Fruit fly (Drosophila melanogaster): ENCODE data around the gene CG33500.
A peak's percentile ranks its signal among the peaks of the same experiment; 100 is the strongest.

The CG33500 gene

DNA sequence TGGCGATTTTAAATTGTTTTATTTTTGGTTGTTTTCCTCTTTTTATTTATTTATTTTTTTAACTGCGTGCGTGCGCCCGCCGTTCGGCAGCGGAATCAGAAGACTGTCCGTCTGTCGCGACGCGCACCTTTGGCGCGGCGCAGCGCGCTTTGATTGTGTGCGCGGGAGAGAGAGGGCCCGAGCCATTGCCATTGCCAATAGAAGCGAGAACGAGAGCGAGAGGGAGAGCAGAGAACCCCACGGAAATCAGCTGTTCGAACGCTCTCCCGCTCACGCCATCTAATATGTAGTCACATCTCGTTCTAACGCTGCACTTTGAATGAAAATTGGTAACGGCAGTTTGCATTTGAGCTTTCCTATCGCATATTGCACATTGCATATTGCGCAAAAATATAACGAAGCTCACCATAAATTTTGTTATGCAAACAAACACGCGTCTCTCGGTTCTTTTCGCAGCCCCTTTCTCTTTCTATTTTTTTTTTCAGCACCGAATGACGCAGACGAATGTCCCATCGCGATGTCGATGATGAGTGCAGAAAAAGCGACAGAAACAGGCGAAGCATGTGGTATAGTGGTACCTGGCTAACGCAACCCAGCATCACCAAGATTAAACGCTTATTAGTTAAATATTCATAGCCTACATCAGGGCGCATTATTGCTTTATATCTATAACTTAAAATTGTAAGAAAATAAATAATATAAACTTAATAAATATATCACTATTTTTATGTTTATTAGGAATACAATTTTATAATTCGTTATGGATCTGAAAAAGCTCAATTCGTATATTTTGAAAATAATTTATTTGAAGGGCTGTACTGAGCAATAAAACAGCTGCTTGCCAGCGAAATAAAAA, 26.2 kb downstream of the CG33500 start (continued):
- TF ChIP-seq CG11294 (GFP tag; IDR thresholded peaks at IDR 0.05) (peak; percentile 57), CG16779 (tag; optimal IDR thresholded peaks at IDR 0.05) (no peak), Eip93F (GFP tag; optimal IDR thresholded peaks at IDR 0.05) (no peak), CG6808 (GFP tag; optimal IDR thresholded peaks at IDR 0.05) (no peak), acj6 (GFP tag; optimal IDR thresholded peaks at IDR 0.05) (peak; percentile 15), Gug (GFP tag; IDR thresholded peaks at IDR 0.05) (no peak), svp (GFP tag) (peak; percentile 20), Lpt (GFP tag; optimal IDR thresholded peaks at IDR 0.05) (no peak), Eip75B (GFP tag; optimal IDR thresholded peaks at IDR 0.05) (no peak), CG6854 (GFP tag; optimal IDR thresholded peaks at IDR 0.05) (no peak), Hr4 (GFP tag; optimal IDR thresholded peaks at IDR 0.05) (peak; percentile 16), CG10631 (GFP tag; optimal IDR thresholded peaks at IDR 0.05) (no peak), Smox (GFP tag; optimal IDR thresholded peaks at IDR 0.05) (no peak), net (GFP tag; optimal IDR thresholded peaks at IDR 0.05) (no peak), CG8319 (GFP tag; optimal IDR thresholded peaks at IDR 0.05) (no peak), CG4318 (GFP tag; optimal IDR thresholded peaks at IDR 0.05) (no peak), Hr39 (GFP tag; optimal IDR thresholded peaks at IDR 0.05) (no peak), CG31627 (GFP tag; optimal IDR thresholded peaks at IDR 0.05) (no peak), CG6163 (GFP tag; IDR thresholded peaks at IDR 0.05) (peak; percentile 64)

DNA sequence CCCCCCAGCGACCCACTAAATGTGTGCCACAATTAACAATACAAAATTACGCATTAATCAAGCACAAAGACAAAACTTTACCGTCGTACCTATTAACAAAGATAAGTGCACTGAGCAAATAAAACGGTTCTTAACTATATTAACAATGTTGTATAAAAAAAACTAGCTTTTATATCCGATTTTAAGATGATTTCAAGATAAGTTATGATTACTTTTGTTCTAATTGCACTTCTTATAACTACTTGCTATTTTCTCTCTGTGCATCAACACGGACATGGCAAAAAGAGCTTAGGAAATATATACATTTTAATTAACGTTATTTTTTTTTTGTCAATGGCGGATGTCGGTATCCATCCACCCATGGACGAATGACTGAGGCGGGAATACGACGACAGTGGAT, 27.7 kb downstream of the CG33500 start:
- no peak for TF ChIP-seq Ets96B (tag; optimal IDR thresholded peaks at IDR 0.05)
- peak; percentile 37 for TF ChIP-seq CG31627 (GFP tag; optimal IDR thresholded peaks at IDR 0.05)
- no peak for TF ChIP-seq CG8632 (GFP tag; optimal IDR thresholded peaks at IDR 0.05)
- TF ChIP-seq Blimp-1 (GFP tag; optimal IDR thresholded peaks at IDR 0.05), result no peak
- no peak for TF ChIP-seq Lpt (GFP tag; optimal IDR thresholded peaks at IDR 0.05)
- TF ChIP-seq Hr39 (GFP tag; optimal IDR thresholded peaks at IDR 0.05), result peak; percentile 34
- TF ChIP-seq pdm3 (GFP tag; optimal IDR thresholded peaks at IDR 0.05), result peak; percentile 32
- TF ChIP-seq CG11294 (GFP tag; IDR thresholded peaks at IDR 0.05), result no peak
- TF ChIP-seq Smox (GFP tag; optimal IDR thresholded peaks at IDR 0.05), result peak; percentile 23
- TF ChIP-seq fd85E (GFP tag; optimal IDR thresholded peaks at IDR 0.05), result no peak
- peak; percentile 22 for TF ChIP-seq CG32006 (GFP tag; optimal IDR thresholded peaks at IDR 0.05)
- TF ChIP-seq CG6808 (GFP tag; optimal IDR thresholded peaks at IDR 0.05), result no peak
- TF ChIP-seq CG6854 (GFP tag; optimal IDR thresholded peaks at IDR 0.05), result no peak
- peak; percentile 63 for TF ChIP-seq cyc (GFP tag; optimal IDR thresholded peaks at IDR 0.05)
- peak; percentile 18 for TF ChIP-seq Met (GFP tag; optimal IDR thresholded peaks at IDR 0.05)
- no peak for TF ChIP-seq CG4318 (GFP tag; optimal IDR thresholded peaks at IDR 0.05)
- no peak for TF ChIP-seq lz (GFP tag; optimal IDR thresholded peaks at IDR 0.05)
- no peak for TF ChIP-seq fd59A (GFP tag; optimal IDR thresholded peaks at IDR 0.05)
- no peak for TF ChIP-seq CG11762 (GFP tag; optimal IDR thresholded peaks at IDR 0.05; ENCODE audit: insufficient read depth)
- no peak for TF ChIP-seq Eip75B (GFP tag; optimal IDR thresholded peaks at IDR 0.05)
- no peak for TF ChIP-seq CG11902 (GFP tag; optimal IDR thresholded peaks at IDR 0.05)
- TF ChIP-seq esn (GFP tag; optimal IDR thresholded peaks at IDR 0.05), result peak; percentile 37
- no peak for TF ChIP-seq CG9139 (GFP tag; optimal IDR thresholded peaks at IDR 0.05)
- no peak for TF ChIP-seq dac (GFP tag; optimal IDR thresholded peaks at IDR 0.05)
- peak; percentile 33 for TF ChIP-seq OdsH (GFP tag; optimal IDR thresholded peaks at IDR 0.05)
- TF ChIP-seq net (GFP tag; optimal IDR thresholded peaks at IDR 0.05), result no peak
- TF ChIP-seq fkh (GFP tag; optimal IDR thresholded peaks at IDR 0.05), result no peak
- TF ChIP-seq ss (GFP tag; optimal IDR thresholded peaks at IDR 0.05), result no peak
- TF ChIP-seq CG8119 (GFP tag; IDR thresholded peaks at IDR 0.05), result peak; percentile 66
- peak; percentile 44 for TF ChIP-seq CG3919 (GFP tag; optimal IDR thresholded peaks at IDR 0.05)
- peak; percentile 10 for TF ChIP-seq Hr4 (GFP tag; optimal IDR thresholded peaks at IDR 0.05)
- peak; percentile 1 for TF ChIP-seq CG34406 (GFP tag; optimal IDR thresholded peaks at IDR 0.05)
- TF ChIP-seq CG10669 (GFP tag; optimal IDR thresholded peaks at IDR 0.05), result no peak
- peak; percentile 52 for TF ChIP-seq svp (GFP tag)
- peak; percentile 3 for TF ChIP-seq CG10631 (GFP tag; optimal IDR thresholded peaks at IDR 0.05)
- TF ChIP-seq spab (GFP tag; optimal IDR thresholded peaks at IDR 0.05), result no peak
- TF ChIP-seq Eip93F (GFP tag; optimal IDR thresholded peaks at IDR 0.05), result no peak
- peak; percentile 3 for TF ChIP-seq achi (GFP tag; optimal IDR thresholded peaks at IDR 0.05)
- TF ChIP-seq CG7368 (GFP tag; optimal IDR thresholded peaks at IDR 0.05), result peak; percentile 12
- TF ChIP-seq Eip78C (GFP tag), result peak; percentile 70
- TF ChIP-seq dsx (GFP tag; optimal IDR thresholded peaks at IDR 0.05; ENCODE audit: poor library complexity, severe bottlenecking), result no peak
- TF ChIP-seq acj6 (GFP tag; optimal IDR thresholded peaks at IDR 0.05), result peak; percentile 46
